Fruit fly (Drosophila melanogaster) whole organism, embryonic: ENCODE data around the gene MICAL-like.

Source experiments
- Ada2b ChIP-seq: fragments of 200-800 bp; sonication (Bioruptor generic); IDR thresholded peaks from 2 replicates; pipeline ENCODE4 v1.3.6; 2022; ENCODE audit warnings: missing biosample characterization, missing genetic modification characterization
- Aef1 ChIP-seq: fragments of 200-800 bp; sonication (Bioruptor generic); IDR thresholded peaks from 3 replicates; pipeline ENCODE4 v1.3.6; 2022; ENCODE audit warnings: missing biosample characterization, missing genetic modification characterization
- B-H1 ChIP-seq: fragments of 200-800 bp; sonication (Bioruptor generic); IDR thresholded peaks from 3 replicates; pipeline ENCODE4 v1.3.6; 2022; ENCODE audit warnings: missing biosample characterization, missing genetic modification characterization
- C15 ChIP-seq: fragments of 200-800 bp; sonication (Bioruptor generic); IDR thresholded peaks from 3 replicates; pipeline ENCODE4 v1.3.6; 2022; ENCODE audit warnings: missing biosample characterization, missing genetic modification characterization
- CG10267 ChIP-seq: fragments of 200-800 bp; sonication (Bioruptor generic); optimal IDR thresholded peaks from 2 replicates; lab custom pipeline; 2018; ENCODE audit warnings: missing biosample characterization, mild to moderate bottlenecking, missing genetic modification characterization, moderate library complexity
- CG10274 ChIP-seq: fragments of 200-800 bp; sonication (Bioruptor generic); optimal IDR thresholded peaks from 3 replicates; lab custom pipeline; 2017; ENCODE audit warnings: missing biosample characterization, mild to moderate bottlenecking, missing genetic modification characterization
- CG10366 ChIP-seq: fragments of 200-800 bp; sonication (Bioruptor generic); IDR thresholded peaks from 2 replicates; pipeline ENCODE4 v1.3.6; 2022; ENCODE audit warnings: missing biosample characterization, missing genetic modification characterization
- CG16815 ChIP-seq: fragments of 200-800 bp; sonication (Bioruptor generic); optimal IDR thresholded peaks from 3 replicates; lab custom pipeline; 2017; ENCODE audit warnings: missing biosample characterization, mild to moderate bottlenecking, missing genetic modification characterization
- CG17829 ChIP-seq: fragments of 200-800 bp; optimal IDR thresholded peaks from 2 replicates; lab custom pipeline; 2019; ENCODE audit warnings: missing biosample characterization, mild to moderate bottlenecking, missing genetic modification characterization, moderate library complexity
- CG2875 ChIP-seq: fragments of 200-800 bp; sonication (Bioruptor generic); optimal IDR thresholded peaks from 2 replicates; lab custom pipeline; 2017; ENCODE audit warnings: missing biosample characterization, mild to moderate bottlenecking, missing genetic modification characterization, missing genetic modification reagents
- CG3163 ChIP-seq: fragments of 200-800 bp; sonication (Bioruptor generic); optimal IDR thresholded peaks from 3 replicates; lab custom pipeline; 2016; ENCODE audit warnings: missing biosample characterization, missing genetic modification characterization
- CG34224 ChIP-seq: fragments of 200-800 bp; sonication (Bioruptor generic); IDR thresholded peaks from 3 replicates; pipeline ENCODE4 v1.3.6; 2022; ENCODE audit warnings: missing biosample characterization, missing genetic modification characterization; ENCODE audit not compliant: partially characterized antibody
- CG6813 ChIP-seq: fragments of 200-800 bp; sonication (Bioruptor generic); optimal IDR thresholded peaks from 2 replicates; lab custom pipeline; 2017; ENCODE audit warnings: missing biosample characterization, missing genetic modification characterization, mild to moderate bottlenecking, moderate library complexity, missing genetic modification reagents
- CG7839 ChIP-seq: fragments of 200-800 bp; sonication (Bioruptor generic); optimal IDR thresholded peaks from 3 replicates; lab custom pipeline; 2018; ENCODE audit warnings: missing biosample characterization, mild to moderate bottlenecking, missing genetic modification characterization, moderate library complexity
- CG8281 ChIP-seq: fragments of 200-800 bp; sonication (Bioruptor generic); optimal IDR thresholded peaks from 2 replicates; lab custom pipeline; 2018; ENCODE audit warnings: missing biosample characterization, mild to moderate bottlenecking, missing genetic modification characterization, moderate library complexity
- CG9797 ChIP-seq: fragments of 200-800 bp; sonication (Bioruptor generic); optimal IDR thresholded peaks from 3 replicates; lab custom pipeline; 2018; ENCODE audit warnings: missing biosample characterization, mild to moderate bottlenecking, missing genetic modification characterization
- D ChIP-seq, 2 experiments: fragments of 200-800 bp in 1 of 2; fragments of >200 bp in 1 of 2; sonication (Bioruptor generic) in 1 of 2; optimal IDR thresholded peaks; 2 replicates in 1 of 2; 3 replicates in 1 of 2; lab custom pipeline; 2017; ENCODE audit warnings: mild to moderate bottlenecking in 1 of 2, missing biosample characterization in 1 of 2, missing genetic modification characterization in 1 of 2, missing genetic modification reagents in 1 of 2
- Dad ChIP-seq: fragments of 200-800 bp; sonication (Bioruptor generic); optimal IDR thresholded peaks from 3 replicates; lab custom pipeline; 2016; ENCODE audit warnings: missing biosample characterization, missing genetic modification characterization
- Dip3 ChIP-seq: fragments of 200-800 bp; sonication (Bioruptor generic); optimal IDR thresholded peaks from 3 replicates; lab custom pipeline; 2016; ENCODE audit warnings: missing biosample characterization, missing genetic modification characterization
- ERR ChIP-seq: fragments of 200-800 bp; sonication (Bioruptor generic); optimal IDR thresholded peaks from 2 replicates; lab custom pipeline; 2016; ENCODE audit warnings: missing biosample characterization, missing genetic modification characterization
- Fer3 ChIP-seq: fragments of 200-800 bp; sonication (Bioruptor generic); optimal IDR thresholded peaks from 2 replicates; lab custom pipeline; 2018; ENCODE audit warnings: missing biosample characterization, mild to moderate bottlenecking, missing genetic modification characterization, moderate library complexity
- GATAe ChIP-seq: fragments of 200-800 bp; sonication (Bioruptor generic); conservative IDR thresholded peaks from 2 replicates; pipeline ENCODE4 v1.3.6; 2022; ENCODE audit warnings: missing biosample characterization, missing genetic modification characterization
- HLH4C ChIP-seq: fragments of 200-800 bp; sonication (Bioruptor generic); IDR thresholded peaks from 3 replicates; pipeline ENCODE4 v1.3.6; 2022; ENCODE audit warnings: missing biosample characterization, missing genetic modification characterization; ENCODE audit not compliant: partially characterized antibody
- Hr3 ChIP-seq: fragments of 200-800 bp; sonication (Bioruptor generic); optimal IDR thresholded peaks from 3 replicates; lab custom pipeline; 2016; ENCODE audit warnings: missing biosample characterization, missing genetic modification characterization
- NfI ChIP-seq: fragments of 200-800 bp; sonication (Bioruptor generic); optimal IDR thresholded peaks from 3 replicates; lab custom pipeline; 2018; ENCODE audit warnings: missing biosample characterization, mild to moderate bottlenecking, missing genetic modification characterization, moderate library complexity
- PHDP ChIP-seq: fragments of 200-800 bp; sonication (Bioruptor generic); optimal IDR thresholded peaks from 3 replicates; lab custom pipeline; 2018; ENCODE audit warnings: missing biosample characterization, mild to moderate bottlenecking, missing genetic modification characterization, moderate library complexity
- Spps ChIP-seq: fragments of 200-800 bp; sonication (Bioruptor generic); optimal IDR thresholded peaks from 2 replicates; lab custom pipeline; 2018; ENCODE audit warnings: missing biosample characterization, mild to moderate bottlenecking, missing genetic modification characterization
- Taf1 ChIP-seq: fragments of 200-800 bp; sonication (Bioruptor generic); IDR thresholded peaks from 2 replicates; pipeline ENCODE4 v1.3.6; 2022; ENCODE audit warnings: missing biosample characterization, missing genetic modification characterization
- Usf ChIP-seq: fragments of 200-800 bp; sonication (Bioruptor generic); optimal IDR thresholded peaks from 2 replicates; lab custom pipeline; 2017; ENCODE audit warnings: missing genotype, missing biosample characterization, missing genetic modification characterization
- bbx ChIP-seq: fragments of 200-800 bp; sonication (Bioruptor generic); IDR thresholded peaks from 2 replicates; pipeline ENCODE4 v1.3.6; 2022; ENCODE audit warnings: missing biosample characterization, missing genetic modification characterization; ENCODE audit not compliant: partially characterized antibody
- cg ChIP-seq: fragments of 200-800 bp; sonication (Bioruptor generic); optimal IDR thresholded peaks from 3 replicates; lab custom pipeline; 2019; ENCODE audit warnings: missing biosample characterization, mild to moderate bottlenecking, missing genetic modification characterization, moderate library complexity
- fu2 ChIP-seq: fragments of 200-800 bp; sonication (Bioruptor generic); optimal IDR thresholded peaks from 2 replicates; lab custom pipeline; 2016; ENCODE audit warnings: missing biosample characterization, missing genetic modification characterization
- grn ChIP-seq: fragments of 200-800 bp; sonication (Bioruptor generic); optimal IDR thresholded peaks from 3 replicates; lab custom pipeline; 2017; ENCODE audit warnings: missing biosample characterization, missing genetic modification characterization
- gro ChIP-seq: fragments of 200-800 bp; sonication (Bioruptor generic); optimal IDR thresholded peaks from 2 replicates; lab custom pipeline; 2016; ENCODE audit warnings: missing biosample characterization, missing genetic modification characterization
- ken ChIP-seq: fragments of 200-800 bp; sonication (Bioruptor generic); IDR thresholded peaks from 3 replicates; pipeline ENCODE4 v1.3.6; 2022; ENCODE audit warnings: missing biosample characterization, missing genetic modification characterization
- klu ChIP-seq: fragments of 200-800 bp; sonication (Bioruptor generic); IDR thresholded peaks from 2 replicates; pipeline ENCODE4 v1.3.6; 2022; ENCODE audit warnings: missing biosample characterization, missing genetic modification characterization
- lab ChIP-seq: fragments of 200-800 bp; sonication (Bioruptor generic); optimal IDR thresholded peaks from 3 replicates; lab custom pipeline; 2017; ENCODE audit warnings: missing biosample characterization, missing genetic modification characterization, mild to moderate bottlenecking, moderate library complexity, missing genetic modification reagents
- maf-S ChIP-seq: fragments of 200-800 bp; sonication (Bioruptor generic); optimal IDR thresholded peaks from 2 replicates; lab custom pipeline; 2016; ENCODE audit warnings: missing biosample characterization, missing genetic modification characterization
- p53 ChIP-seq: fragments of 200-800 bp; sonication (Bioruptor generic); optimal IDR thresholded peaks from 2 replicates; lab custom pipeline; 2016; ENCODE audit warnings: missing biosample characterization, missing genetic modification characterization
- pita ChIP-seq: fragments of 200-800 bp; sonication (Bioruptor generic); optimal IDR thresholded peaks from 2 replicates; lab custom pipeline; 2017; ENCODE audit warnings: missing biosample characterization, mild to moderate bottlenecking, missing genetic modification characterization
- psq ChIP-seq: fragments of 200-800 bp; sonication (Bioruptor generic); optimal IDR thresholded peaks from 2 replicates; lab custom pipeline; 2017; ENCODE audit warnings: missing biosample characterization, missing genetic modification characterization
- ranshi ChIP-seq: fragments of 200-800 bp; sonication (Bioruptor generic); IDR thresholded peaks from 2 replicates; pipeline ENCODE4 v1.3.6; 2022; ENCODE audit warnings: missing biosample characterization, missing genetic modification characterization
- tap ChIP-seq: fragments of 200-800 bp; optimal IDR thresholded peaks from 3 replicates; lab custom pipeline; 2019; ENCODE audit warnings: missing biosample characterization, mild to moderate bottlenecking, missing genetic modification characterization, moderate library complexity
- tgo ChIP-seq: fragments of 200-800 bp; sonication (Bioruptor generic); IDR thresholded peaks from 3 replicates; pipeline ENCODE4 v1.3.6; 2022; ENCODE audit warnings: missing biosample characterization, missing genetic modification characterization
- twi ChIP-seq: fragments of 200-800 bp; optimal IDR thresholded peaks from 2 replicates; lab custom pipeline; 2019; ENCODE audit warnings: missing biosample characterization, mild to moderate bottlenecking, missing genetic modification characterization, moderate library complexity
- unc-4 ChIP-seq: fragments of 200-800 bp; sonication (Bioruptor generic); IDR thresholded peaks from 2 replicates; pipeline ENCODE4 v1.3.6; 2022; ENCODE audit warnings: missing biosample characterization, missing genetic modification characterization; ENCODE audit not compliant: partially characterized antibody

The MICAL-like gene

DNA sequence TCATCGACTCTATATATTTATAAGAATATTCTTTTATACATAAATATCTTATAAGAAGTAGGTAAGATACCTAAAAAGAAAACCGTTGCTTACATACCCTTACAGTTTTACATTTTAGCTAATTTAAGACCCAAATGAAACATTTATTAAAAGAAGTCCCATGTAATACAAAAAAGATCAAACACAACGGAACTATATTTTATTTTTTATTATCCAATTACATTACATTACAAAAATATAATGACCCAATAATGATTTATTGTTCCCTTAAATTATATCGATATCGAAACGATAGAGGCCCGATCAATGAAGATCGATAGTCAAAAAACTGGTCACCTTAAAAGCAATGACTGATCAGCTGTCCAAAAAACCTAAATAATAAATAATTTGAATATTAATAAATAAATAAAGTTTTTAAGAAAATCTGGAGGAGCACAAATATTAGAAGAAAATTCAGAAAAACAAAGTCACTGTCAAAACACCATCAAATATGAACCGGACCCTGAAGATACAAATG is 7.1 kb downstream of the MICAL-like start (continued):
- TF ChIP-seq CG34224 (GFP tag; lab: Robert Waterston, UW) (peak; percentile 55; the same call in 2 of the 3 replicates), unc-4 (GFP tag; lab: Robert Waterston, UW) (peak; percentile 71), CG8281 (tag; lab: Kevin White, UChicago) (no peak), CG7839 (tag; lab: Kevin White, UChicago) (peak; percentile 13)

DNA sequence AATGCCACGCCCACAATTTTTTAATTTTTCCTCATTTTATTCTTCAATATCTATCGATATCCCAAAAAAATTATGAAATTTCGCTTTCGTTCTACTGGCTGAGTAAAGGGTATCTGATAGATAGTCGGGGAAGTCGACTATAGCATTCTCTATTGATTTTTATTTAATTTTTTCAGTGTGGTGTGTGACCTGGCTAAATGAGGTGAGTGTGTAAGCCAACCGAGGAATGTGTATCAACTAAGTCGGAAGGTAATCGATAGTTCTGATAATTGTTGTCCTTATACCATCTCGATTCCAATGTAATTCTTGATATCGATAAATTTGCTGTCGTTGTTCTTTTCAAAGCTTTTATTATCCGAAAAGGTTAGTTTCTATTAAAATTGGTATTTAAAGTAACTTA is 8.6 kb downstream of the MICAL-like start, which contains the start of gene CG11263:
TSS of gene CG11263 (plus strand) at position 328 of the 400 bp plus-strand sequence.
- peak; percentile 52 for TF ChIP-seq pita (GFP tag; lab: Kevin White, UChicago)
- TF ChIP-seq grn = no peak
- TF ChIP-seq Dad (GFP tag; lab: Kevin White, UChicago) = peak; percentile 25
- TF ChIP-seq CG2875 (GFP tag; lab: Kevin White, UChicago) = no peak
- no peak for TF ChIP-seq klu (GFP tag; lab: Robert Waterston, UW)
- TF ChIP-seq twi (tag; lab: Kevin White, UChicago) = no peak
- TF ChIP-seq CG6813 (GFP tag; lab: Kevin White, UChicago) = no peak
- TF ChIP-seq tgo = peak; percentile 30; the same call in 1 of the 3 replicates
- TF ChIP-seq CG10274 = no peak
- TF ChIP-seq CG10267 (tag; lab: Kevin White, UChicago) = peak; percentile 46
- peak; percentile 54 for TF ChIP-seq maf-S (GFP tag; lab: Kevin White, UChicago)
- TF ChIP-seq Taf1 (GFP tag; lab: Robert Waterston, UW) = peak; percentile 54; the same call in 1 of the 2 replicates
- peak; percentile 21 for TF ChIP-seq psq (GFP tag; lab: Kevin White, UChicago)
- TF ChIP-seq GATAe (GFP tag; lab: Robert Waterston, UW) = no peak
- TF ChIP-seq Ada2b (GFP tag; lab: Robert Waterston, UW) = peak; percentile 23; the same call in 1 of the 2 replicates
- peak; percentile 21 for TF ChIP-seq CG17829 (tag; lab: Kevin White, UChicago)
- 0 out of 2 replicates have a peak, but pooled peaks have one; percentile 51 for TF ChIP-seq ranshi (GFP tag; lab: Robert Waterston, UW)
- no peak for TF ChIP-seq CG8281 (tag; lab: Kevin White, UChicago)
- peak; percentile 88 for TF ChIP-seq HLH4C (GFP tag; lab: Robert Waterston, UW)
- peak; percentile 29 for TF ChIP-seq p53
- no peak for TF ChIP-seq CG9797 (GFP tag; lab: Kevin White, UChicago)
- TF ChIP-seq Fer3 (tag; lab: Kevin White, UChicago) = peak; percentile 17
- no peak for TF ChIP-seq C15 (GFP tag; lab: Robert Waterston, UW)
- TF ChIP-seq Usf (GFP tag; lab: Kevin White, UChicago) = no peak
- TF ChIP-seq bbx = peak; percentile 84
- peak; percentile 66 for TF ChIP-seq gro (GFP tag; lab: Kevin White, UChicago)
- TF ChIP-seq tap (tag; lab: Kevin White, UChicago) = no peak
- peak; percentile 45 for TF ChIP-seq fu2 (GFP tag; lab: Kevin White, UChicago)
- TF ChIP-seq Dip3 (GFP tag; lab: Kevin White, UChicago) = peak; percentile 56
- TF ChIP-seq Spps (tag; lab: Kevin White, UChicago) = no peak
- TF ChIP-seq lab (GFP tag; lab: Kevin White, UChicago) = no peak
- no peak for TF ChIP-seq ERR (GFP tag; lab: Kevin White, UChicago)
- peak; percentile 29; the same call in 1 of the 3 replicates for TF ChIP-seq Aef1 (GFP tag; lab: Robert Waterston, UW)
- peak; percentile 28; the same call in 1 of the 3 replicates for TF ChIP-seq B-H1 (GFP tag; lab: Robert Waterston, UW)
- TF ChIP-seq CG10366 (GFP tag; lab: Robert Waterston, UW) = peak; percentile 18; the same call in 1 of the 2 replicates
- peak; percentile 83 for TF ChIP-seq CG34224 (GFP tag; lab: Robert Waterston, UW)
- TF ChIP-seq NfI (GFP tag; lab: Kevin White, UChicago) = peak; percentile 34
- peak; percentile 45 for TF ChIP-seq PHDP (tag; lab: Kevin White, UChicago)
- peak; percentile 54; the same call in 2 of the 3 replicates for TF ChIP-seq ken
- peak; percentile 37 for TF ChIP-seq CG3163
- TF ChIP-seq Hr3 (GFP tag; lab: Kevin White, UChicago) = peak; percentile 39
- no peak for TF ChIP-seq CG16815 (GFP tag; lab: Kevin White, UChicago)
- TF ChIP-seq D (optimal IDR thresholded peaks at IDR 0.05; lab: Kevin White, UChicago) = no peak
- peak; percentile 24 for TF ChIP-seq D (GFP tag; optimal IDR thresholded peaks at IDR 0.05; lab: Kevin White, UChicago)
- TF ChIP-seq cg (GFP tag; lab: Kevin White, UChicago) = no peak
- peak; percentile 81 for TF ChIP-seq unc-4 (GFP tag; lab: Robert Waterston, UW)
